Fruit fly (Drosophila melanogaster): ENCODE measurements around the gene Sec61gamma.

Gene Sec61gamma

dm6 chrX:19642819-19643504 lies at the start of gene Sec61gamma, which contains the start of gene CG12237:
Gene Sec61gamma (plus strand): TSS chrX:19643327.
Gene CG12237 (minus strand): TSS chrX:19642869.
- TF ChIP-seq CG9705 (GFP tag; optimal IDR thresholded peaks at IDR 0.05) (no peak), brk (GFP tag; optimal IDR thresholded peaks at IDR 0.05) (no peak), Myc (optimal IDR thresholded peaks at IDR 0.05) (peak; percentile 94), CG32264 (GFP tag; optimal IDR thresholded peaks at IDR 0.05) (no peak), tai (GFP tag; optimal IDR thresholded peaks at IDR 0.05) (no peak), Sp1 (GFP tag; optimal IDR thresholded peaks at IDR 0.05) (peak; percentile 45), sv (GFP tag; optimal IDR thresholded peaks at IDR 0.05) (peak; percentile 8), Rel (GFP tag; optimal IDR thresholded peaks at IDR 0.05) (no peak), Rel (tag; optimal IDR thresholded peaks at IDR 0.05) (peak; percentile 49), woc (GFP tag; optimal IDR thresholded peaks at IDR 0.05) (peak; percentile 74), Dfd (GFP tag; optimal IDR thresholded peaks at IDR 0.05) (no peak), ey (GFP tag; optimal IDR thresholded peaks at IDR 0.05) (no peak), N (GFP tag; optimal IDR thresholded peaks at IDR 0.05) (no peak), HLH106 (tag; optimal IDR thresholded peaks at IDR 0.05) (no peak), Dif (GFP tag; optimal IDR thresholded peaks at IDR 0.05; ENCODE audit: partially characterized antibody) (peak; percentile 46), OdsH (GFP tag; optimal IDR thresholded peaks at IDR 0.05) (no peak)

dm6 chrX:19595862-19596261 lies 47.3 kb upstream of the Sec61gamma start:
- TF ChIP-seq Abd-B (GFP tag; optimal IDR thresholded peaks at IDR 0.05): no peak
- no peak for TF ChIP-seq Jra (GFP tag; optimal IDR thresholded peaks at IDR 0.05)
- no peak for TF ChIP-seq N (GFP tag; optimal IDR thresholded peaks at IDR 0.05)
- TF ChIP-seq Rel (GFP tag; optimal IDR thresholded peaks at IDR 0.05): no peak
- TF ChIP-seq Rel (tag; optimal IDR thresholded peaks at IDR 0.05): no peak
- TF ChIP-seq sv (GFP tag; optimal IDR thresholded peaks at IDR 0.05): no peak
- TF ChIP-seq Hnf4 (GFP tag; optimal IDR thresholded peaks at IDR 0.05): no peak
- TF ChIP-seq OdsH (GFP tag; optimal IDR thresholded peaks at IDR 0.05): no peak
- no peak for TF ChIP-seq CG32264 (GFP tag; optimal IDR thresholded peaks at IDR 0.05)
- TF ChIP-seq br (GFP tag; optimal IDR thresholded peaks at IDR 0.05): no peak
- TF ChIP-seq usp (GFP tag; optimal IDR thresholded peaks at IDR 0.05): no peak
- TF ChIP-seq Vsx2 (GFP tag; optimal IDR thresholded peaks at IDR 0.05; ENCODE audit: partially characterized antibody): no peak
- no peak for TF ChIP-seq CrebA (GFP tag; optimal IDR thresholded peaks at IDR 0.05; ENCODE audit: borderline replicate concordance)
- TF ChIP-seq pan (optimal IDR thresholded peaks at IDR 0.05): no peak
- no peak for TF ChIP-seq Hr78 (GFP tag; optimal IDR thresholded peaks at IDR 0.05)
- TF ChIP-seq Hr83 (GFP tag; optimal IDR thresholded peaks at IDR 0.05; ENCODE audit: poor library complexity, severe bottlenecking): no peak
- no peak for TF ChIP-seq dsf (GFP tag; optimal IDR thresholded peaks at IDR 0.05; ENCODE audit: borderline replicate concordance)
- no peak for TF ChIP-seq woc (GFP tag; optimal IDR thresholded peaks at IDR 0.05)
- TF ChIP-seq h (GFP tag; optimal IDR thresholded peaks at IDR 0.05): no peak
- TF ChIP-seq Dfd (GFP tag; optimal IDR thresholded peaks at IDR 0.05): no peak
- no peak for TF ChIP-seq GATAd (GFP tag; optimal IDR thresholded peaks at IDR 0.05)

dm6 chrX:19597684-19598363 lies 45.3 kb upstream of the Sec61gamma start, which contains the start of gene RpS10b:
Gene RpS10b (plus strand): TSS chrX:19598031.
- peak; percentile 86 for TF ChIP-seq br (GFP tag; optimal IDR thresholded peaks at IDR 0.05)
- peak; percentile 63 for TF ChIP-seq Jra (GFP tag; optimal IDR thresholded peaks at IDR 0.05)
- TF ChIP-seq CrebA (GFP tag; optimal IDR thresholded peaks at IDR 0.05; ENCODE audit: borderline replicate concordance): no peak
- peak; percentile 3 for TF ChIP-seq GATAd (GFP tag; optimal IDR thresholded peaks at IDR 0.05)
- peak; percentile 66 for TF ChIP-seq psq (GFP tag; optimal IDR thresholded peaks at IDR 0.05)
- TF ChIP-seq CG9705 (GFP tag; optimal IDR thresholded peaks at IDR 0.05): peak; percentile 92
- peak; percentile 23 for TF ChIP-seq Rel (GFP tag; optimal IDR thresholded peaks at IDR 0.05)
- peak; percentile 65 for TF ChIP-seq Rel (tag; optimal IDR thresholded peaks at IDR 0.05)
- peak; percentile 86 for TF ChIP-seq h (GFP tag; optimal IDR thresholded peaks at IDR 0.05)
- TF ChIP-seq dl (GFP tag; optimal IDR thresholded peaks at IDR 0.05; ENCODE audit: insufficient read depth in 1 of 2, partially characterized antibody in 2 of 2): no peak
- TF ChIP-seq ey (GFP tag; optimal IDR thresholded peaks at IDR 0.05): peak; percentile 60
- peak; percentile 94 for TF ChIP-seq dmrt93B (GFP tag; optimal IDR thresholded peaks at IDR 0.05)
- peak; percentile 70 for TF ChIP-seq Hnf4 (GFP tag; optimal IDR thresholded peaks at IDR 0.05)
- peak in 1 of 2 experiments; percentile 49 for TF ChIP-seq foxo (GFP tag; optimal IDR thresholded peaks at IDR 0.05)
- TF ChIP-seq pan (optimal IDR thresholded peaks at IDR 0.05): no peak
- no peak for TF ChIP-seq N (GFP tag; optimal IDR thresholded peaks at IDR 0.05)
- TF ChIP-seq dsf (GFP tag; optimal IDR thresholded peaks at IDR 0.05; ENCODE audit: borderline replicate concordance): peak; percentile 38
- peak; percentile 40 for TF ChIP-seq CG32264 (GFP tag; optimal IDR thresholded peaks at IDR 0.05)
- TF ChIP-seq OdsH (GFP tag; optimal IDR thresholded peaks at IDR 0.05): peak; percentile 79
- TF ChIP-seq usp (GFP tag; optimal IDR thresholded peaks at IDR 0.05): no peak
- TF ChIP-seq Vsx2 (GFP tag; optimal IDR thresholded peaks at IDR 0.05; ENCODE audit: partially characterized antibody): no peak
- TF ChIP-seq Myc (optimal IDR thresholded peaks at IDR 0.05): peak; percentile 43
- TF ChIP-seq Hr83 (GFP tag; optimal IDR thresholded peaks at IDR 0.05; ENCODE audit: poor library complexity, severe bottlenecking): peak; percentile 78
- TF ChIP-seq rgr (GFP tag; optimal IDR thresholded peaks at IDR 0.05): peak; percentile 88
- peak; percentile 61 for TF ChIP-seq woc (GFP tag; optimal IDR thresholded peaks at IDR 0.05)
- TF ChIP-seq fru (GFP tag; optimal IDR thresholded peaks at IDR 0.05): peak; percentile 65
- no peak for TF ChIP-seq Dif (GFP tag; optimal IDR thresholded peaks at IDR 0.05; ENCODE audit: partially characterized antibody)
- TF ChIP-seq HLH106 (tag; optimal IDR thresholded peaks at IDR 0.05): peak; percentile 73
- peak; percentile 36 for TF ChIP-seq brk (GFP tag; optimal IDR thresholded peaks at IDR 0.05)
- peak; percentile 90 for TF ChIP-seq Sp1 (GFP tag; optimal IDR thresholded peaks at IDR 0.05)
- TF ChIP-seq Hr78 (GFP tag; optimal IDR thresholded peaks at IDR 0.05): no peak
- TF ChIP-seq Mio (GFP tag; optimal IDR thresholded peaks at IDR 0.05): peak; percentile 52
- TF ChIP-seq sv (GFP tag; optimal IDR thresholded peaks at IDR 0.05): peak; percentile 58

Measured in whole organism, wandering third instar larva.